Worm (Caenorhabditis elegans) whole organism, L1 larva: ENCODE results near the gene prp-18.

Experiments used
- C16A3.4 ChIP-seq: fragments of 150-350 bp; optimal IDR thresholded peaks from 2 replicates; lab custom pipeline; 2014; ENCODE audit warnings: missing biosample characterization, missing genetic modification characterization
- C34B4.2 ChIP-seq: sonication (generic microtip); optimal IDR thresholded peaks from 2 replicates; lab custom pipeline; 2017; ENCODE audit warnings: mild to moderate bottlenecking, missing genetic modification characterization, missing compliant biosample characterization
- Y116A8C.19 ChIP-seq: sonication (generic microtip); optimal IDR thresholded peaks from 2 replicates; lab custom pipeline; 2016; ENCODE audit warnings: missing compliant biosample characterization, missing genetic modification characterization, borderline replicate concordance
- alr-1 ChIP-seq: fragments of 200-800 bp; sonication (Bioruptor generic); optimal IDR thresholded peaks from 2 replicates; lab custom pipeline; 2018; ENCODE audit warnings: borderline replicate concordance, mild to moderate bottlenecking, missing genetic modification characterization, missing compliant biosample characterization
- aly-2 ChIP-seq: fragments of 150-350 bp; optimal IDR thresholded peaks from 2 replicates; lab custom pipeline; 2014; ENCODE audit warnings: missing biosample characterization, missing genetic modification characterization
- blmp-1 ChIP-seq: fragments of 150-350 bp; optimal IDR thresholded peaks from 2 replicates; lab custom pipeline; 2014; ENCODE audit warnings: missing biosample characterization, missing genetic modification characterization
- ceh-63 ChIP-seq: fragments of 200-800 bp; sonication (Bioruptor generic); optimal IDR thresholded peaks from 2 replicates; lab custom pipeline; 2018; ENCODE audit warnings: mild to moderate bottlenecking, missing genetic modification characterization, missing compliant biosample characterization
- dsc-1 ChIP-seq: sonication (generic microtip); optimal IDR thresholded peaks from 2 replicates; lab custom pipeline; 2016; ENCODE audit warnings: mild to moderate bottlenecking, missing genetic modification characterization, missing compliant biosample characterization
- efl-1 ChIP-seq, 4 experiments: fragments of 150-350 bp; optimal IDR thresholded peaks in 3 of 4; peaks in 1 of 4; 1 replicate in 1 of 4; 2 replicates in 3 of 4; lab custom pipeline; 2014; ENCODE audit warnings: missing biosample characterization in 2 of 4, missing genetic modification characterization in 2 of 4, missing genetic modification reagents in 2 of 4
- efl-3 ChIP-seq: fragments of 200-800 bp; sonication (Bioruptor generic); optimal IDR thresholded peaks from 2 replicates; lab custom pipeline; 2018; ENCODE audit warnings: mild to moderate bottlenecking, missing genetic modification characterization, missing compliant biosample characterization
- egl-27 ChIP-seq, 2 experiments: fragments of 150-350 bp in 1 of 2; sonication (generic microtip); optimal IDR thresholded peaks; 3 replicates each; lab custom pipeline; 2017 to 2018; ENCODE audit warnings: missing biosample characterization in 2 of 2, missing genetic modification characterization in 2 of 2, missing genetic modification reagents in 2 of 2
- elt-2 ChIP-seq: sonication (generic microtip); optimal IDR thresholded peaks from 2 replicates; lab custom pipeline; 2016; ENCODE audit warnings: missing genetic modification characterization, mild to moderate bottlenecking, inconsistent platforms, missing compliant biosample characterization, missing genetic modification reagents
- elt-3 ChIP-seq, 6 experiments: fragments of 150-350 bp in 1 of 6; sonication (generic microtip); optimal IDR thresholded peaks; 2 replicates each; lab custom pipeline; 2017 to 2018; ENCODE audit warnings: missing biosample characterization in 6 of 6, missing genetic modification characterization in 6 of 6, inconsistent platforms in 1 of 6
- fkh-10 ChIP-seq: sonication (generic microtip); optimal IDR thresholded peaks from 2 replicates; lab custom pipeline; 2017; ENCODE audit warnings: missing biosample characterization, missing genetic modification reagents, missing genetic modification characterization
- irx-1 ChIP-seq: sonication (generic microtip); optimal IDR thresholded peaks from 2 replicates; lab custom pipeline; 2016; ENCODE audit warnings: missing genetic modification characterization, missing compliant biosample characterization
- jun-1 ChIP-seq: fragments of 150-350 bp; optimal IDR thresholded peaks from 2 replicates; lab custom pipeline; 2014; ENCODE audit warnings: missing biosample characterization, missing genetic modification reagents, missing genetic modification characterization
- lin-14 ChIP-seq: fragments of 200-800 bp; sonication (Bioruptor generic); optimal IDR thresholded peaks from 2 replicates; lab custom pipeline; 2018; ENCODE audit warnings: mild to moderate bottlenecking, missing genetic modification characterization, moderate library complexity, missing compliant biosample characterization
- lin-15B ChIP-seq: fragments of 150-350 bp; sonication (generic microtip); optimal IDR thresholded peaks from 3 replicates; lab custom pipeline; 2014; ENCODE audit warnings: missing biosample characterization, missing genetic modification characterization
- lin-35 ChIP-seq, 2 experiments: fragments of 150-350 bp; optimal IDR thresholded peaks; 2 replicates each; lab custom pipeline; 2014; ENCODE audit warnings: missing biosample characterization in 2 of 2, missing genetic modification characterization in 2 of 2, missing genetic modification reagents in 2 of 2
- lir-3 ChIP-seq: sonication (generic microtip); optimal IDR thresholded peaks from 2 replicates; lab custom pipeline; 2016; ENCODE audit warnings: mild to moderate bottlenecking, missing genetic modification characterization, moderate library complexity, missing compliant biosample characterization; ENCODE audit not compliant: poor library complexity
- lsy-2 ChIP-seq, 2 experiments: fragments of 150-350 bp; optimal IDR thresholded peaks; 2 replicates each; lab custom pipeline; 2014; ENCODE audit warnings: missing biosample characterization in 2 of 2, missing genetic modification characterization in 2 of 2
- mdl-1 ChIP-seq, 2 experiments: fragments of 150-350 bp; optimal IDR thresholded peaks; 2 replicates each; lab custom pipeline; 2014 to 2017; ENCODE audit warnings: missing biosample characterization in 2 of 2, missing genetic modification characterization in 2 of 2, inconsistent platforms in 1 of 2
- mep-1 ChIP-seq: fragments of 150-350 bp; optimal IDR thresholded peaks from 2 replicates; lab custom pipeline; 2014; ENCODE audit warnings: missing biosample characterization, missing genetic modification characterization
- nhr-11 ChIP-seq: fragments of 150-350 bp; optimal IDR thresholded peaks from 2 replicates; lab custom pipeline; 2014; ENCODE audit warnings: missing biosample characterization, missing genetic modification characterization
- nhr-19 ChIP-seq: fragments of 200-800 bp; sonication (Bioruptor generic); conservative IDR thresholded peaks from 2 replicates; pipeline ENCODE4 v1.3.6; 2022; ENCODE audit warnings: missing genetic modification characterization, missing compliant biosample characterization
- nhr-20 ChIP-seq: sonication (generic microtip); optimal IDR thresholded peaks from 2 replicates; lab custom pipeline; 2016; ENCODE audit warnings: mild to moderate bottlenecking, missing genetic modification characterization, missing compliant biosample characterization
- nhr-237 ChIP-seq: fragments of 150-350 bp; optimal IDR thresholded peaks from 2 replicates; lab custom pipeline; 2014; ENCODE audit warnings: missing biosample characterization, missing genetic modification characterization
- nhr-28 ChIP-seq: fragments of 150-350 bp; optimal IDR thresholded peaks from 2 replicates; lab custom pipeline; 2014; ENCODE audit warnings: missing biosample characterization, missing genetic modification characterization
- nhr-47 ChIP-seq: sonication (generic microtip); optimal IDR thresholded peaks from 2 replicates; lab custom pipeline; 2016; ENCODE audit warnings: mild to moderate bottlenecking, missing genetic modification characterization, moderate library complexity, missing compliant biosample characterization
- nhr-71 ChIP-seq: sonication (generic microtip); optimal IDR thresholded peaks from 2 replicates; lab custom pipeline; 2016; ENCODE audit warnings: mild to moderate bottlenecking, missing genetic modification characterization, moderate library complexity, missing compliant biosample characterization
- nhr-76 ChIP-seq: sonication (generic microtip); optimal IDR thresholded peaks from 2 replicates; lab custom pipeline; 2017; ENCODE audit warnings: missing biosample characterization, missing genetic modification characterization
- nhr-77 ChIP-seq: fragments of 150-350 bp; optimal IDR thresholded peaks from 2 replicates; lab custom pipeline; 2014; ENCODE audit warnings: missing biosample characterization, missing genetic modification characterization
- nhr-84 ChIP-seq: sonication (generic microtip); optimal IDR thresholded peaks from 2 replicates; lab custom pipeline; 2017; ENCODE audit warnings: missing biosample characterization, missing genetic modification characterization
- nhr-85 ChIP-seq: sonication (generic microtip); peaks from one replicate; lab custom pipeline; 2016; ENCODE audit warnings: missing genetic modification characterization, inconsistent platforms, missing compliant biosample characterization
- nhr-90 ChIP-seq: sonication (generic microtip); optimal IDR thresholded peaks from 2 replicates; lab custom pipeline; 2016; ENCODE audit warnings: mild to moderate bottlenecking, missing genetic modification characterization, missing compliant biosample characterization; ENCODE audit not compliant: poor library complexity
- pag-3 ChIP-seq: sonication (generic microtip); optimal IDR thresholded peaks from 2 replicates; lab custom pipeline; 2017; ENCODE audit warnings: missing genetic modification characterization, mild to moderate bottlenecking, missing compliant biosample characterization, antibody characterized with exemption, borderline replicate concordance; ENCODE audit not compliant: insufficient read depth
- pax-3 ChIP-seq: fragments of 200-800 bp; sonication (Bioruptor generic); optimal IDR thresholded peaks from 2 replicates; lab custom pipeline; 2018; ENCODE audit warnings: mild to moderate bottlenecking, missing genetic modification characterization, moderate library complexity, missing compliant biosample characterization
- pqm-1 ChIP-seq: sonication (generic microtip); optimal IDR thresholded peaks from 3 replicates; lab custom pipeline; 2017; ENCODE audit warnings: missing biosample characterization, missing genetic modification characterization
- rnt-1 ChIP-seq: sonication (generic microtip); optimal IDR thresholded peaks from 2 replicates; lab custom pipeline; 2016; ENCODE audit warnings: mild to moderate bottlenecking, missing genetic modification characterization, moderate library complexity, missing compliant biosample characterization
- skn-1 ChIP-seq: fragments of 150-350 bp; optimal IDR thresholded peaks from 2 replicates; lab custom pipeline; 2014; ENCODE audit warnings: missing biosample characterization, missing genetic modification characterization
- snpc-4 ChIP-seq: fragments of 150-350 bp; optimal IDR thresholded peaks from 2 replicates; lab custom pipeline; 2014; ENCODE audit warnings: missing biosample characterization, missing genetic modification characterization
- snu-23 ChIP-seq: sonication (generic microtip); optimal IDR thresholded peaks from 2 replicates; lab custom pipeline; 2016; ENCODE audit warnings: missing genetic modification characterization, missing compliant biosample characterization
- sox-4 ChIP-seq: sonication (generic microtip); optimal IDR thresholded peaks from 2 replicates; lab custom pipeline; 2016; ENCODE audit warnings: missing genetic modification characterization, missing compliant biosample characterization
- tbx-2 ChIP-seq: sonication (generic microtip); optimal IDR thresholded peaks from 2 replicates; lab custom pipeline; 2016; ENCODE audit warnings: missing genetic modification characterization, missing compliant biosample characterization
- unc-130 ChIP-seq: fragments of 150-350 bp; optimal IDR thresholded peaks from 2 replicates; lab custom pipeline; 2017; ENCODE audit warnings: missing biosample characterization, missing genetic modification characterization, inconsistent platforms
- unc-62 ChIP-seq: fragments of 150-350 bp; optimal IDR thresholded peaks from 2 replicates; lab custom pipeline; 2014; ENCODE audit warnings: missing biosample characterization, missing genetic modification reagents, missing genetic modification characterization
- unc-86 ChIP-seq: sonication (generic microtip); optimal IDR thresholded peaks from 2 replicates; lab custom pipeline; 2016; ENCODE audit warnings: missing genetic modification characterization, missing compliant biosample characterization
- unc-98 ChIP-seq: fragments of 200-800 bp; sonication (Bioruptor generic); IDR thresholded peaks from 2 replicates; pipeline ENCODE4 v1.3.6; 2022; ENCODE audit warnings: missing genetic modification characterization, missing compliant biosample characterization
- vab-15 ChIP-seq: sonication (generic microtip); optimal IDR thresholded peaks from 2 replicates; lab custom pipeline; 2017; ENCODE audit warnings: missing genotype, mild to moderate bottlenecking, missing genetic modification characterization, missing compliant biosample characterization
- xbp-1 ChIP-seq: sonication (generic microtip); optimal IDR thresholded peaks from 2 replicates; lab custom pipeline; 2016; ENCODE audit warnings: missing genetic modification characterization, missing compliant biosample characterization
- zag-1 ChIP-seq: fragments of 150-350 bp; optimal IDR thresholded peaks from 2 replicates; lab custom pipeline; 2014; ENCODE audit warnings: missing biosample characterization, missing genetic modification characterization
- ztf-11 ChIP-seq, 2 experiments: sonication (generic microtip); optimal IDR thresholded peaks; 2 replicates each; lab custom pipeline; 2016 to 2017; ENCODE audit warnings: missing genetic modification characterization in 2 of 2, missing biosample characterization in 1 of 2, missing compliant biosample characterization in 1 of 2

Gene prp-18

DNA sequence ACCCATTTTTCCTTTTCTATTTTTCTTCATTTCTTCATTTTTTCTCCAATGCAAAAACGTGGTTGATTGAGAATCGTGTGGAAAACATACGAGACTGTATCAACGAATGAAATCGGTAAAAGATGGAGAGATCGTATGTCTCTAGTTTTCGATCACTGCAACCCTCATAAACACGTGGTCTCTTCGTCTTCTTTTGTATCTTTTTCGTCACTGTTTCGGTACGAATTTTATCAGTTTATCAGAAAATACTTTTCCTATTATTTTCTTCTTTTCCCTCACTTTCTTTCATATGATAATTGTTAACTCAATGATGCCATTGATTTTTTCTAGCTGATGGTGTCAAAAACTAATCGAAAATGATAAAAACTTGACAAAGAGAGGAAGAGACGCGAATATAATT is 8.5 kb downstream of the prp-18 start:
- peak; percentile 89 for TF ChIP-seq blmp-1 (tag; lab: Kevin White, UChicago)
- TF ChIP-seq mdl-1 (tag; optimal IDR thresholded peaks at IDR 0.05; lab: Kevin White, UChicago) = peak in 1 of 2 experiments; percentile 65
- TF ChIP-seq nhr-19 (GFP tag; lab: Robert Waterston, UW) = peak; percentile 32
- no peak for TF ChIP-seq pax-3 (tag; lab: Kevin White, UChicago)
- TF ChIP-seq skn-1 (tag; lab: Kevin White, UChicago) = no peak
- no peak for TF ChIP-seq unc-86 (tag; lab: Kevin White, UChicago)
- no peak for TF ChIP-seq efl-1 (optimal IDR thresholded peaks at IDR 0.05; lab: Kevin White, UChicago)
- TF ChIP-seq efl-1 (GFP tag; optimal IDR thresholded peaks at IDR 0.05 in 1 of 2; lab: Kevin White, UChicago) = peak in 1 of 2 experiments; percentile 33
- TF ChIP-seq nhr-84 (tag; lab: Kevin White, UChicago) = no peak
- no peak for TF ChIP-seq ztf-11 (tag; optimal IDR thresholded peaks at IDR 0.05; lab: Kevin White, UChicago)
- TF ChIP-seq pqm-1 (tag; lab: Kevin White, UChicago) = no peak
- no peak for TF ChIP-seq aly-2
- peak; percentile 71 for TF ChIP-seq nhr-71 (tag; lab: Kevin White, UChicago)
- peak in 1 of 2 experiments; percentile 71 for TF ChIP-seq lin-35 (GFP tag; optimal IDR thresholded peaks at IDR 0.05; lab: Kevin White, UChicago)
- TF ChIP-seq nhr-237 (tag; lab: Kevin White, UChicago) = no peak
- TF ChIP-seq alr-1 = no peak
- TF ChIP-seq nhr-77 (tag; lab: Kevin White, UChicago) = no peak
- peak; percentile 45 for TF ChIP-seq C16A3.4 (tag; lab: Kevin White, UChicago)
- TF ChIP-seq nhr-28 (tag; lab: Kevin White, UChicago) = no peak
- no peak for TF ChIP-seq lir-3 (tag; lab: Kevin White, UChicago)
- TF ChIP-seq elt-3 (tag; optimal IDR thresholded peaks at IDR 0.05; lab: Kevin White, UChicago) = peak in 4 of 6 experiments; percentile 26 to 81 (median 74)
- no peak for TF ChIP-seq ceh-63 (GFP tag; lab: Kevin White, UChicago)
- no peak for TF ChIP-seq sox-4
- TF ChIP-seq fkh-10 (GFP tag; lab: Kevin White, UChicago) = no peak
- TF ChIP-seq snpc-4 (tag; lab: Kevin White, UChicago) = no peak
- no peak for TF ChIP-seq unc-62 (GFP tag; lab: Kevin White, UChicago)
- TF ChIP-seq nhr-85 (tag; lab: Kevin White, UChicago) = peak; percentile 91
- TF ChIP-seq irx-1 = no peak
- TF ChIP-seq pag-3 (tag; lab: Kevin White, UChicago) = no peak
- no peak for TF ChIP-seq C34B4.2 (tag; lab: Kevin White, UChicago)
- TF ChIP-seq mep-1 (tag; lab: Kevin White, UChicago) = peak; percentile 51
- TF ChIP-seq nhr-47 = peak; percentile 3
- no peak for TF ChIP-seq dsc-1 (tag; lab: Kevin White, UChicago)
- TF ChIP-seq snu-23 = peak; percentile 61
- no peak for TF ChIP-seq egl-27 (tag; optimal IDR thresholded peaks at IDR 0.05; lab: Kevin White, UChicago)
- TF ChIP-seq lin-14 (GFP tag; lab: Kevin White, UChicago) = peak; percentile 79
- TF ChIP-seq nhr-20 = peak; percentile 94
- peak; percentile 74 for TF ChIP-seq elt-2 (tag; lab: Kevin White, UChicago)
- TF ChIP-seq Y116A8C.19 = no peak
- no peak for TF ChIP-seq unc-130
- TF ChIP-seq efl-3 (GFP tag; lab: Kevin White, UChicago) = no peak
- TF ChIP-seq nhr-90 (tag; lab: Kevin White, UChicago) = peak; percentile 64
- peak; percentile 31 for TF ChIP-seq tbx-2 (tag; lab: Kevin White, UChicago)
- no peak for TF ChIP-seq xbp-1 (tag; lab: Kevin White, UChicago)
- TF ChIP-seq lin-15B = no peak
- TF ChIP-seq rnt-1 (tag; lab: Kevin White, UChicago) = no peak
- TF ChIP-seq zag-1 (tag; lab: Kevin White, UChicago) = no peak
- TF ChIP-seq vab-15 (tag; lab: Kevin White, UChicago) = no peak
- no peak for TF ChIP-seq unc-98 (GFP tag; lab: Robert Waterston, UW)
- peak in 1 of 2 experiments; percentile 10 for TF ChIP-seq lsy-2 (tag; optimal IDR thresholded peaks at IDR 0.05; lab: Kevin White, UChicago)
- TF ChIP-seq nhr-76 = no peak
- TF ChIP-seq nhr-11 (tag; lab: Kevin White, UChicago) = no peak
- TF ChIP-seq jun-1 (tag; lab: Kevin White, UChicago) = no peak
